Fruit fly (Drosophila melanogaster): Measurements from ENCODE around the gene CG33509.
A peak's percentile ranks its signal among the peaks of the same experiment; 100 is the strongest.

The CG33509 gene

dm6 chr2L:21102399-21103108, 16.2 kb upstream of the CG33509 start, which contains the start of gene CG9257 (continued):
- TF ChIP-seq CG34224 (GFP tag; IDR thresholded peaks at IDR 0.05; ENCODE audit: partially characterized antibody) (no peak), stwl (tag; optimal IDR thresholded peaks at IDR 0.05) (peak; percentile 60), ci (GFP tag; IDR thresholded peaks at IDR 0.05) (no peak), CG9215 (GFP tag; IDR thresholded peaks at IDR 0.05) (no peak), ap (GFP tag; IDR thresholded peaks at IDR 0.05) (no peak), mirr (GFP tag; optimal IDR thresholded peaks at IDR 0.05) (no peak), Lim3 (GFP tag; IDR thresholded peaks at IDR 0.05) (no peak), Vsx1 (GFP tag; optimal IDR thresholded peaks at IDR 0.05) (no peak), chn (GFP tag; optimal IDR thresholded peaks at IDR 0.05) (no peak), pho (GFP tag; optimal IDR thresholded peaks at IDR 0.05) (peak; percentile 21), B-H1 (GFP tag; IDR thresholded peaks at IDR 0.05) (no peak), CG6813 (GFP tag; optimal IDR thresholded peaks at IDR 0.05) (no peak), CG1603 (tag; optimal IDR thresholded peaks at IDR 0.05) (no peak), sim (GFP tag; IDR thresholded peaks at IDR 0.05) (no peak), vnd (GFP tag; IDR thresholded peaks at IDR 0.05; ENCODE audit: partially characterized antibody) (no peak), Scr (GFP tag; IDR thresholded peaks at IDR 0.05; ENCODE audit: partially characterized antibody) (no peak), Sox102F (GFP tag; optimal IDR thresholded peaks at IDR 0.05) (no peak), eve (GFP tag; optimal IDR thresholded peaks at IDR 0.05) (no peak), CG17186 (GFP tag; optimal IDR thresholded peaks at IDR 0.05) (peak; percentile 48), luna (GFP tag; optimal IDR thresholded peaks at IDR 0.05) (no peak), sr (GFP tag; IDR thresholded peaks at IDR 0.05) (no peak), Mes4 (GFP tag; optimal IDR thresholded peaks at IDR 0.05) (peak; percentile 7), CG11723 (GFP tag; optimal IDR thresholded peaks at IDR 0.05) (no peak), Sox100B (GFP tag; optimal IDR thresholded peaks at IDR 0.05) (no peak), bsh (GFP tag; optimal IDR thresholded peaks at IDR 0.05) (no peak), gro (GFP tag; optimal IDR thresholded peaks at IDR 0.05) (peak; percentile 34), CG8281 (tag; optimal IDR thresholded peaks at IDR 0.05) (no peak), CG5953 (GFP tag; IDR thresholded peaks at IDR 0.05) (no peak), Dfd (GFP tag; optimal IDR thresholded peaks at IDR 0.05) (no peak), jigr1 (GFP tag; IDR thresholded peaks at IDR 0.05) (no peak), Ptx1 (GFP tag; IDR thresholded peaks at IDR 0.05) (no peak), CG5180 (GFP tag; optimal IDR thresholded peaks at IDR 0.05) (no peak), ranshi (GFP tag; IDR thresholded peaks at IDR 0.05) (no peak), lmd (GFP tag; IDR thresholded peaks at IDR 0.05) (no peak), Bteb2 (GFP tag; optimal IDR thresholded peaks at IDR 0.05) (no peak), HLH54F (GFP tag; optimal IDR thresholded peaks at IDR 0.05) (no peak), wdn (GFP tag; IDR thresholded peaks at IDR 0.05) (no peak), psq (GFP tag; optimal IDR thresholded peaks at IDR 0.05) (no peak), Drgx (GFP tag; IDR thresholded peaks at IDR 0.05) (no peak), CG10431 (GFP tag; optimal IDR thresholded peaks at IDR 0.05) (peak; percentile 60), CG15601 (tag; optimal IDR thresholded peaks at IDR 0.05) (no peak), Dek (tag; optimal IDR thresholded peaks at IDR 0.05) (no peak), pnt (GFP tag; optimal IDR thresholded peaks at IDR 0.05) (no peak), CG13424 (tag; optimal IDR thresholded peaks at IDR 0.05) (peak; percentile 6), h (optimal IDR thresholded peaks at IDR 0.05) (no peak), zfh2 (GFP tag; optimal IDR thresholded peaks at IDR 0.05) (no peak), CG10267 (tag; optimal IDR thresholded peaks at IDR 0.05) (peak; percentile 46), MTF-1 (GFP tag; optimal IDR thresholded peaks at IDR 0.05; ENCODE audit: borderline replicate concordance) (no peak), Hmx (GFP tag; optimal IDR thresholded peaks at IDR 0.05) (no peak), CG33557 (GFP tag; optimal IDR thresholded peaks at IDR 0.05) (no peak), danr (GFP tag; IDR thresholded peaks at IDR 0.05) (no peak)
